Worm (Caenorhabditis elegans): ENCODE data around the gene swp-1.

DNA sequence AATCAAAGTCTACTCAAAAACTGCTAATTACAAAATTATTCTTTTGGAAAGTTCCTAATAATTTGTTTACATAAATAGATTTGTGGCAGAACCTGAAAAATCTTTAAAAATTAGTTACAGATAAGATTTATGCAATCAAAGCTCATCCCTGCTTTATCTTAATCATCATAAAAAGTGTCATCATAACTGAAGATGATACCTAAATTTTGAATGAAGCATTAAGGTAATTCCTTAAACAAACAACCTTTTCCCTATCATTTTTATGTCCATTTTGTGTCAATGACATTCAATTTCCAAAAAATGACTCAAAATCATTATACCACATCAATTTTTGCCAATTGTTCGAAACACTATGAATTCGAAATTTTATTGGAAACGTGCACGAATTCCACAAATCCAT lies 32.4 kb upstream of the swp-1 start, which contains the start of gene B0244.6:
- TF ChIP-seq eyg-1 (tag; optimal IDR thresholded peaks at IDR 0.05), result no peak
- TF ChIP-seq ama-1 (optimal IDR thresholded peaks at IDR 0.05), result no peak
- no peak for TF ChIP-seq elt-2 (tag; optimal IDR thresholded peaks at IDR 0.05)
- no peak for TF ChIP-seq K09A11.1 (tag; optimal IDR thresholded peaks at IDR 0.05; ENCODE audit: insufficient read depth)
- TF ChIP-seq ref-2 (tag; optimal IDR thresholded peaks at IDR 0.05), result no peak
- TF ChIP-seq fkh-10 (GFP tag; optimal IDR thresholded peaks at IDR 0.05), result no peak

Data from whole organism, late embryonic.